Worm (Caenorhabditis elegans): ENCODE measurements around the gene F59C12.3.

- no peak for TF ChIP-seq tag-97 (GFP tag; IDR thresholded peaks at IDR 0.05)
- TF ChIP-seq nhr-76 (tag; optimal IDR thresholded peaks at IDR 0.05) = no peak
- TF ChIP-seq nhr-237 (tag; optimal IDR thresholded peaks at IDR 0.05) = no peak
- TF ChIP-seq lin-13 (GFP tag; optimal IDR thresholded peaks at IDR 0.05) = no peak
- TF ChIP-seq lin-1 (GFP tag; IDR thresholded peaks at IDR 0.05) = no peak
- no peak for TF ChIP-seq snpc-4 (tag; optimal IDR thresholded peaks at IDR 0.05)
- TF ChIP-seq ceh-62 (tag; optimal IDR thresholded peaks at IDR 0.05) = no peak
- no peak for TF ChIP-seq mep-1 (tag; optimal IDR thresholded peaks at IDR 0.05)
- no peak for TF ChIP-seq zag-1 (tag; optimal IDR thresholded peaks at IDR 0.05)
These were observed 37.9 kb upstream of the F59C12.3 start for ce11 chrX:16647222-16647621.
